Fruit fly (Drosophila melanogaster): ENCODE measurements around the gene CG12541.

The CG12541 gene

dm6 chrX:6981470-6981952, 84.3 kb downstream of the CG12541 start:
- TF ChIP-seq Pif1B (GFP tag; optimal IDR thresholded peaks at IDR 0.05) (peak; percentile 51), fd96Ca (GFP tag; IDR thresholded peaks at IDR 0.05) (0 out of 3 replicates have a peak, but pooled peaks have one; percentile 43), CG4496 (GFP tag; IDR thresholded peaks at IDR 0.05) (no peak; the same call in 2 of the 3 replicates), CG9948 (tag; optimal IDR thresholded peaks at IDR 0.05) (no peak), CG13204 (GFP tag; optimal IDR thresholded peaks at IDR 0.05) (peak; percentile 12), D1 (tag; optimal IDR thresholded peaks at IDR 0.05) (no peak), CG14655 (GFP tag; optimal IDR thresholded peaks at IDR 0.05) (no peak), CG32121 (GFP tag; IDR thresholded peaks at IDR 0.05) (peak; percentile 50), CG34367 (tag; optimal IDR thresholded peaks at IDR 0.05) (no peak), CG12605 (GFP tag; IDR thresholded peaks at IDR 0.05) (peak; percentile 45; the same call in 1 of the 2 replicates), CG17806 (tag; optimal IDR thresholded peaks at IDR 0.05) (no peak), CG8159 (tag; optimal IDR thresholded peaks at IDR 0.05) (no peak), Snoo (tag; optimal IDR thresholded peaks at IDR 0.05) (no peak), CG15710 (tag; optimal IDR thresholded peaks at IDR 0.05) (no peak), EcR (GFP tag; optimal IDR thresholded peaks at IDR 0.05) (peak; percentile 24), rn (GFP tag; IDR thresholded peaks at IDR 0.05) (no peak), CG8301 (tag; optimal IDR thresholded peaks at IDR 0.05) (no peak), Pif1A (GFP tag; optimal IDR thresholded peaks at IDR 0.05) (peak; percentile 29), CG10348 (GFP tag; IDR thresholded peaks at IDR 0.05) (no peak), gl (tag; optimal IDR thresholded peaks at IDR 0.05) (no peak), Ets98B (GFP tag; IDR thresholded peaks at IDR 0.05) (peak; percentile 35)

- no peak for TF ChIP-seq CG8159 (tag; optimal IDR thresholded peaks at IDR 0.05)
- TF ChIP-seq CG17806 (tag; optimal IDR thresholded peaks at IDR 0.05), result no peak
- no peak for TF ChIP-seq Ets98B (GFP tag; IDR thresholded peaks at IDR 0.05)
- no peak for TF ChIP-seq D1 (tag; optimal IDR thresholded peaks at IDR 0.05)
- no peak for TF ChIP-seq CG4496 (GFP tag; IDR thresholded peaks at IDR 0.05)
- TF ChIP-seq CG32121 (GFP tag; IDR thresholded peaks at IDR 0.05), result no peak
- TF ChIP-seq Pif1A (GFP tag; optimal IDR thresholded peaks at IDR 0.05), result no peak
- no peak for TF ChIP-seq rn (GFP tag; IDR thresholded peaks at IDR 0.05)
- no peak for TF ChIP-seq CG15710 (tag; optimal IDR thresholded peaks at IDR 0.05)
- no peak for TF ChIP-seq CG34367 (tag; optimal IDR thresholded peaks at IDR 0.05)
- no peak for TF ChIP-seq gl (tag; optimal IDR thresholded peaks at IDR 0.05)
- no peak for TF ChIP-seq Snoo (tag; optimal IDR thresholded peaks at IDR 0.05)
- no peak for TF ChIP-seq CG14655 (GFP tag; optimal IDR thresholded peaks at IDR 0.05)
- no peak for TF ChIP-seq EcR (GFP tag; optimal IDR thresholded peaks at IDR 0.05)
- TF ChIP-seq CG9948 (tag; optimal IDR thresholded peaks at IDR 0.05), result no peak
- TF ChIP-seq CG8301 (tag; optimal IDR thresholded peaks at IDR 0.05), result no peak
- no peak for TF ChIP-seq Pif1B (GFP tag; optimal IDR thresholded peaks at IDR 0.05)
- TF ChIP-seq CG10348 (GFP tag; IDR thresholded peaks at IDR 0.05), result no peak
Measured at dm6 chrX:6976911-6977310, 88.9 kb downstream of the CG12541 start.

DNA sequence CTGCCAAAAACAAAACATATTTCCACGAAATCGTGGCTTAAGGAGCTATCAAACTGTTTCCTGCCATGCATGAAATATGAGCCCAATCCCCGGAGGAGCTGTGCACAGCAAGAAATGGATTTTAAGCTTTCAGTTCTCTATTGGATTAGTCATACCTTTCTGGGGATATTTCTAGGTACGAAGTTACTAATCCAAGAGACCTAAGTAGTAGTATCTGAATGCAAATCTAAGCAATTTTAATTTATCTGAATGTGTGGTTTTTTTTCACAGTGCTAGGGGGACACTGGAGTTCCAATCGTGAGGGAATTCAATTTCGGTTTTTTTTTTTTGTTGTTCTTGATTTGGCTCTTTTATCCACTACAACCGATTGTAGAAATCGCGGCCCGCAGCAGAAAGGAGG, 89.5 kb downstream of the CG12541 start:
- TF ChIP-seq CG4496 (GFP tag; IDR thresholded peaks at IDR 0.05) (peak; percentile 27; the same call in 1 of the 3 replicates), CG13204 (GFP tag; optimal IDR thresholded peaks at IDR 0.05) (no peak), CG17806 (tag; optimal IDR thresholded peaks at IDR 0.05) (peak; percentile 50), EcR (GFP tag; optimal IDR thresholded peaks at IDR 0.05) (no peak), CG32121 (GFP tag; IDR thresholded peaks at IDR 0.05) (no peak), CG10348 (GFP tag; IDR thresholded peaks at IDR 0.05) (no peak), CG14655 (GFP tag; optimal IDR thresholded peaks at IDR 0.05) (peak; percentile 14), CG15710 (tag; optimal IDR thresholded peaks at IDR 0.05) (peak; percentile 44), Pif1B (GFP tag; optimal IDR thresholded peaks at IDR 0.05) (peak; percentile 2), CG12605 (GFP tag; IDR thresholded peaks at IDR 0.05) (no peak), CG34367 (tag; optimal IDR thresholded peaks at IDR 0.05) (peak; percentile 34), CG9948 (tag; optimal IDR thresholded peaks at IDR 0.05) (peak; percentile 37), CG8301 (tag; optimal IDR thresholded peaks at IDR 0.05) (peak; percentile 8), CG8159 (tag; optimal IDR thresholded peaks at IDR 0.05) (peak; percentile 59), Snoo (tag; optimal IDR thresholded peaks at IDR 0.05) (no peak), Ets98B (GFP tag; IDR thresholded peaks at IDR 0.05) (peak; percentile 35; the same call in 1 of the 2 replicates), Pif1A (GFP tag; optimal IDR thresholded peaks at IDR 0.05) (peak; percentile 28), fd96Ca (GFP tag; IDR thresholded peaks at IDR 0.05) (0 out of 3 replicates have a peak, but pooled peaks have one; percentile 47), rn (GFP tag; IDR thresholded peaks at IDR 0.05) (no peak), gl (tag; optimal IDR thresholded peaks at IDR 0.05) (no peak), D1 (tag; optimal IDR thresholded peaks at IDR 0.05) (no peak)

dm6 chrX:6974221-6974620, 91.6 kb downstream of the CG12541 start:
- TF ChIP-seq CG15710 (tag; optimal IDR thresholded peaks at IDR 0.05) (no peak), D1 (tag; optimal IDR thresholded peaks at IDR 0.05) (no peak), Pif1A (GFP tag; optimal IDR thresholded peaks at IDR 0.05) (no peak), CG14655 (GFP tag; optimal IDR thresholded peaks at IDR 0.05) (no peak), CG32121 (GFP tag; IDR thresholded peaks at IDR 0.05) (no peak), Pif1B (GFP tag; optimal IDR thresholded peaks at IDR 0.05) (no peak), rn (GFP tag; IDR thresholded peaks at IDR 0.05) (no peak), CG17806 (tag; optimal IDR thresholded peaks at IDR 0.05) (no peak), Snoo (tag; optimal IDR thresholded peaks at IDR 0.05) (no peak), EcR (GFP tag; optimal IDR thresholded peaks at IDR 0.05) (no peak), fd96Ca (GFP tag; IDR thresholded peaks at IDR 0.05) (no peak), Ets98B (GFP tag; IDR thresholded peaks at IDR 0.05) (no peak), CG4496 (GFP tag; IDR thresholded peaks at IDR 0.05) (no peak), CG9948 (tag; optimal IDR thresholded peaks at IDR 0.05) (no peak)

- no peak for TF ChIP-seq rn (GFP tag; IDR thresholded peaks at IDR 0.05)
- TF ChIP-seq Pif1B (GFP tag; optimal IDR thresholded peaks at IDR 0.05), result no peak
- no peak for TF ChIP-seq Pif1A (GFP tag; optimal IDR thresholded peaks at IDR 0.05)
- TF ChIP-seq CG34367 (tag; optimal IDR thresholded peaks at IDR 0.05), result no peak
- no peak for TF ChIP-seq CG8301 (tag; optimal IDR thresholded peaks at IDR 0.05)
- TF ChIP-seq Ets98B (GFP tag; IDR thresholded peaks at IDR 0.05), result 0 out of 2 replicates have a peak, but pooled peaks have one; percentile 28
- TF ChIP-seq Snoo (tag; optimal IDR thresholded peaks at IDR 0.05), result no peak
- no peak for TF ChIP-seq gl (tag; optimal IDR thresholded peaks at IDR 0.05)
- no peak for TF ChIP-seq fd96Ca (GFP tag; IDR thresholded peaks at IDR 0.05)
- peak; percentile 12 for TF ChIP-seq CG14655 (GFP tag; optimal IDR thresholded peaks at IDR 0.05)
- TF ChIP-seq CG4496 (GFP tag; IDR thresholded peaks at IDR 0.05), result peak; percentile 54
- TF ChIP-seq CG13204 (GFP tag; optimal IDR thresholded peaks at IDR 0.05), result no peak
- TF ChIP-seq CG32121 (GFP tag; IDR thresholded peaks at IDR 0.05), result no peak
- TF ChIP-seq D1 (tag; optimal IDR thresholded peaks at IDR 0.05), result peak; percentile 63
- TF ChIP-seq EcR (GFP tag; optimal IDR thresholded peaks at IDR 0.05), result no peak
- TF ChIP-seq CG15710 (tag; optimal IDR thresholded peaks at IDR 0.05), result peak; percentile 8
- TF ChIP-seq CG8159 (tag; optimal IDR thresholded peaks at IDR 0.05), result peak; percentile 18
- no peak for TF ChIP-seq CG10348 (GFP tag; IDR thresholded peaks at IDR 0.05)
- peak; percentile 34 for TF ChIP-seq CG17806 (tag; optimal IDR thresholded peaks at IDR 0.05)
- TF ChIP-seq CG12605 (GFP tag; IDR thresholded peaks at IDR 0.05), result no peak
- TF ChIP-seq CG9948 (tag; optimal IDR thresholded peaks at IDR 0.05), result peak; percentile 9
Measured at dm6 chrX:6973340-6973739, 92.5 kb downstream of the CG12541 start, which contains the start of gene CG3040. Gene CG3040, minus strand, starts transcription at chrX:6973393.
